Fruit fly (Drosophila melanogaster) whole organism, prepupa: Measurements from ENCODE around the gene nAChRbeta3.

Source experiments
- CG10631 ChIP-seq: fragments of 200-800 bp; sonication (Bioruptor generic); optimal IDR thresholded peaks from 2 replicates; lab custom pipeline; 2016; ENCODE audit warnings: missing biosample characterization, missing genetic modification characterization
- CG6163 ChIP-seq: fragments of 200-800 bp; sonication (Bioruptor generic); IDR thresholded peaks from 3 replicates; pipeline ENCODE4 v1.3.6; 2022; ENCODE audit warnings: missing biosample characterization, missing genetic modification characterization
- CG7368 ChIP-seq: fragments of 200-800 bp; sonication (Bioruptor generic); optimal IDR thresholded peaks from 3 replicates; lab custom pipeline; 2016; ENCODE audit warnings: missing biosample characterization, missing genetic modification characterization
- Eip78C ChIP-seq: fragments of 200-800 bp; sonication (Bioruptor generic); peaks from one replicate; lab custom pipeline; 2016; ENCODE audit warnings: missing biosample characterization, missing genetic modification characterization
- Hr39 ChIP-seq: fragments of 200-800 bp; sonication (Bioruptor generic); optimal IDR thresholded peaks from 2 replicates; lab custom pipeline; 2016; ENCODE audit warnings: missing biosample characterization, missing genetic modification characterization
- Lpt ChIP-seq: fragments of 200-800 bp; sonication (Bioruptor generic); optimal IDR thresholded peaks from 3 replicates; lab custom pipeline; 2016; ENCODE audit warnings: missing biosample characterization, missing genetic modification characterization
- eg ChIP-seq: fragments of 200-800 bp; sonication (Bioruptor generic); IDR thresholded peaks from 3 replicates; pipeline ENCODE4 v1.3.6; 2022; ENCODE audit warnings: missing biosample characterization, missing genetic modification characterization
- esn ChIP-seq: fragments of 200-800 bp; sonication (Bioruptor generic); optimal IDR thresholded peaks from 2 replicates; lab custom pipeline; 2016; ENCODE audit warnings: missing biosample characterization, mild to moderate bottlenecking, missing genetic modification characterization, moderate library complexity
- fd59A ChIP-seq: fragments of 200-800 bp; sonication (Bioruptor generic); optimal IDR thresholded peaks from 2 replicates; lab custom pipeline; 2017; ENCODE audit warnings: missing biosample characterization, mild to moderate bottlenecking, missing genetic modification characterization, missing genetic modification reagents
- pdm3 ChIP-seq: fragments of 200-800 bp; sonication (Bioruptor generic); optimal IDR thresholded peaks from 3 replicates; lab custom pipeline; 2016; ENCODE audit warnings: missing biosample characterization, missing genetic modification characterization

DNA sequence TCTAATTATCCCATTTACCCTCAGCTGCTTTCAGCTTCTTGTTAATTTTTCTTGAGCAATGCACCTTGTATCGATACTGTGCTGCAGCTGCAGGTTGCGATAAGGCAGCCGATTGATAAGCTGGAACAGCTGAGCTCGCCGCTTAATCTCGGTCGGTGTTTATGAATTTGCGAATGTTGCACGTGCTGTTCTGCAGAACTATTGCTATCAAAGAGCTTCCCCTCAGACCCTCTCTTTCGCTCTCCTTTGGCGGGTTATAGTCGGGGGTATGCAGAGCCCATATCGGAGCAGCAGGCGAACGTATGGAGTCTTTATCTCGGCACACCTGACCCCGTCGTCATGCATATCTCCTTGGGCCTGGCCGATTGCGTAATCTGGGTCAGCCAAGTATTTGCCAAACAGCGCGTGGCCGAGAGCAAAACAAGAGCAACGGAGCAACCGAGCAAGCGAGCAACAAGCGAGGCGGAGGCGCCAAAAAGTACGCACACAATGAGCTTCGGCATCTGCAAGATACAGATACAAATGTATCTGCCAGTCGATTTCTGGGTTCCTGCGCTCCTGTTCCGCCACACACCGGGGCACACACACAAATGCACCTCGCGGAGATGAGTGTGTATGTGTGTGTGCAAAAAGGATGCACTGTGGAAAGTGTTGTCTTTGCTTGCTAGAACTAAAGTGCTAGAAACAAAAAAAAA lies 30.7 kb upstream of the nAChRbeta3 start:
- TF ChIP-seq Hr39 (GFP tag; lab: Kevin White, UChicago) (no peak), esn (no peak), Eip78C (GFP tag; lab: Kevin White, UChicago) (peak; percentile 34), fd59A (no peak), eg (GFP tag; lab: Robert Waterston, UW) (no peak), CG7368 (no peak), CG6163 (GFP tag; lab: Robert Waterston, UW) (no peak), CG10631 (GFP tag; lab: Kevin White, UChicago) (no peak), Lpt (GFP tag; lab: Kevin White, UChicago) (no peak), pdm3 (GFP tag; lab: Kevin White, UChicago) (no peak)
